Worm (Caenorhabditis elegans) whole organism, L4 larva: Measurements from ENCODE around the gene Y26G10.1.

Experiments used
- F37D6.2 ChIP-seq: sonication (generic microtip); optimal IDR thresholded peaks from 2 replicates; lab custom pipeline; 2016; ENCODE audit warnings: mild to moderate bottlenecking, missing genetic modification characterization, missing compliant biosample characterization
- F44E2.7 ChIP-seq: fragments of 200-800 bp; sonication (Bioruptor generic); IDR thresholded peaks from 2 replicates; pipeline ENCODE4 v2.1.2; 2022; ENCODE audit warnings: missing genetic modification characterization, missing compliant biosample characterization
- T20F7.1 ChIP-seq: fragments of 200-800 bp; sonication (Bioruptor generic); optimal IDR thresholded peaks from 2 replicates; lab custom pipeline; 2018; ENCODE audit warnings: mild to moderate bottlenecking, missing genetic modification characterization, missing compliant biosample characterization
- Y105C5A.15 ChIP-seq: fragments of 200-800 bp; sonication (Bioruptor generic); IDR thresholded peaks from 2 replicates; pipeline ENCODE4 v1.3.6; 2022; ENCODE audit warnings: missing genetic modification characterization, missing compliant biosample characterization
- Y5F2A.4 ChIP-seq: fragments of 200-800 bp; sonication (Bioruptor generic); optimal IDR thresholded peaks from 2 replicates; lab custom pipeline; 2018; ENCODE audit warnings: mild to moderate bottlenecking, missing genetic modification characterization, missing compliant biosample characterization
- Y75B8A.6 ChIP-seq: fragments of 200-800 bp; sonication (Bioruptor generic); IDR thresholded peaks from 2 replicates; pipeline ENCODE4 v1.3.6; 2022; ENCODE audit warnings: missing genetic modification reagents, missing genetic modification characterization, missing compliant biosample characterization
- ZK546.5 ChIP-seq, 2 experiments: sonication (generic microtip); optimal IDR thresholded peaks; 2 replicates each; lab custom pipeline; 2017; ENCODE audit warnings: missing biosample characterization in 2 of 2, missing genetic modification characterization in 2 of 2
- aha-1 ChIP-seq: fragments of 150-350 bp; peaks from one replicate; lab custom pipeline; 2014; ENCODE audit warnings: missing biosample characterization, missing genetic modification characterization
- aly-2 ChIP-seq: sonication (generic microtip); optimal IDR thresholded peaks from 2 replicates; lab custom pipeline; 2018; ENCODE audit warnings: missing biosample characterization, missing genetic modification characterization
- ama-1 ChIP-seq: fragments of 150-350 bp; optimal IDR thresholded peaks from 2 replicates; lab custom pipeline; 2014; ENCODE audit warnings: inconsistent platforms, mixed read lengths
- ceh-32 ChIP-seq: sonication (generic microtip); optimal IDR thresholded peaks from 2 replicates; lab custom pipeline; 2016; ENCODE audit warnings: mild to moderate bottlenecking, missing genetic modification characterization, missing compliant biosample characterization; ENCODE audit not compliant: poor library complexity
- ceh-44 ChIP-seq: fragments of 200-800 bp; sonication (Bioruptor generic); IDR thresholded peaks from 2 replicates; pipeline ENCODE4 v1.3.6; 2022; ENCODE audit warnings: missing genetic modification reagents, missing genetic modification characterization, missing compliant biosample characterization
- ceh-82 ChIP-seq: sonication (generic microtip); optimal IDR thresholded peaks from 2 replicates; lab custom pipeline; 2017; ENCODE audit warnings: missing biosample characterization, missing genetic modification characterization
- ces-1 ChIP-seq: fragments of 150-350 bp; sonication (generic microtip); optimal IDR thresholded peaks from 4 replicates; lab custom pipeline; 2014; ENCODE audit warnings: missing biosample characterization, missing genetic modification reagents, missing genetic modification characterization
- cey-2 ChIP-seq: sonication (generic microtip); optimal IDR thresholded peaks from 3 replicates; lab custom pipeline; 2017; ENCODE audit warnings: missing genetic modification characterization, mild to moderate bottlenecking, missing compliant biosample characterization, antibody characterized with exemption, borderline replicate concordance; ENCODE audit not compliant: insufficient read depth
- ctbp-1 ChIP-seq: fragments of 200-800 bp; sonication (Bioruptor generic); IDR thresholded peaks from 2 replicates; pipeline ENCODE4 v1.3.6; 2022; ENCODE audit warnings: missing genetic modification reagents, missing genetic modification characterization, missing compliant biosample characterization
- dmd-6 ChIP-seq: fragments of 200-800 bp; sonication (Bioruptor generic); IDR thresholded peaks from 2 replicates; pipeline ENCODE4 v1.3.6; 2022; ENCODE audit warnings: missing genetic modification reagents, missing genetic modification characterization, missing compliant biosample characterization
- dmd-8 ChIP-seq: fragments of 200-800 bp; sonication (Bioruptor generic); IDR thresholded peaks from 2 replicates; pipeline ENCODE4 v1.3.6; 2022; ENCODE audit warnings: missing genetic modification characterization, missing compliant biosample characterization
- dmd-9 ChIP-seq: fragments of 200-800 bp; sonication (Bioruptor generic); IDR thresholded peaks from 2 replicates; pipeline ENCODE4 v1.3.6; 2022; ENCODE audit warnings: missing genetic modification reagents, missing genetic modification characterization, missing compliant biosample characterization
- dpl-1 ChIP-seq: fragments of 150-350 bp; optimal IDR thresholded peaks from 2 replicates; lab custom pipeline; 2014; ENCODE audit warnings: missing biosample characterization, missing genetic modification reagents, missing genetic modification characterization
- dve-1 ChIP-seq: sonication (generic microtip); optimal IDR thresholded peaks from 2 replicates; lab custom pipeline; 2017; ENCODE audit warnings: antibody characterized with exemption, mild to moderate bottlenecking, missing genetic modification characterization, missing compliant biosample characterization; ENCODE audit not compliant: insufficient read depth
- egl-43 ChIP-seq: fragments of 200-800 bp; sonication (Bioruptor generic); IDR thresholded peaks from 2 replicates; pipeline ENCODE4 v1.3.6; 2022; ENCODE audit warnings: missing genetic modification reagents, missing genetic modification characterization, missing compliant biosample characterization
- fos-1 ChIP-seq: fragments of 150-350 bp; optimal IDR thresholded peaks from 2 replicates; lab custom pipeline; 2014; ENCODE audit warnings: missing biosample characterization, missing genetic modification characterization
- hif-1 ChIP-seq, 2 experiments: sonication (generic microtip); optimal IDR thresholded peaks; 2 replicates each; lab custom pipeline; 2016 to 2017; ENCODE audit warnings: missing compliant biosample characterization in 2 of 2, missing genetic modification characterization in 2 of 2, missing genetic modification reagents in 2 of 2, missing genotype in 2 of 2, mild to moderate bottlenecking in 1 of 2
- hlh-11 ChIP-seq: fragments of 200-800 bp; sonication (Bioruptor generic); optimal IDR thresholded peaks from 2 replicates; lab custom pipeline; 2018; ENCODE audit warnings: mild to moderate bottlenecking, missing genetic modification characterization, missing compliant biosample characterization
- lin-1 ChIP-seq: fragments of 200-800 bp; sonication (Bioruptor generic); IDR thresholded peaks from 2 replicates; pipeline ENCODE4 v1.3.6; 2022; ENCODE audit warnings: missing genetic modification reagents, missing genetic modification characterization, missing compliant biosample characterization
- lin-13 ChIP-seq: fragments of 150-350 bp; optimal IDR thresholded peaks from 2 replicates; lab custom pipeline; 2014; ENCODE audit warnings: missing biosample characterization, missing genetic modification reagents, missing genetic modification characterization
- lin-15B ChIP-seq: fragments of 150-350 bp; sonication (generic microtip); optimal IDR thresholded peaks from 3 replicates; lab custom pipeline; 2014; ENCODE audit warnings: missing biosample characterization, missing genetic modification characterization
- lin-38 ChIP-seq: fragments of 200-800 bp; sonication (Bioruptor generic); IDR thresholded peaks from 2 replicates; pipeline ENCODE4 v1.3.6; 2022; ENCODE audit warnings: missing genetic modification reagents, missing genetic modification characterization, missing compliant biosample characterization
- lir-3 ChIP-seq: sonication (generic microtip); optimal IDR thresholded peaks from 2 replicates; lab custom pipeline; 2016; ENCODE audit warnings: mild to moderate bottlenecking, missing genetic modification characterization, missing compliant biosample characterization
- lsy-2 ChIP-seq, 2 experiments: fragments of 150-350 bp in 1 of 2; sonication (generic microtip) in 1 of 2; optimal IDR thresholded peaks; 2 replicates each; lab custom pipeline; 2014 to 2017; ENCODE audit warnings: missing biosample characterization in 2 of 2, missing genetic modification characterization in 2 of 2
- mep-1 ChIP-seq: fragments of 150-350 bp; sonication (generic microtip); optimal IDR thresholded peaks from 3 replicates; lab custom pipeline; 2014; ENCODE audit warnings: missing biosample characterization, missing genetic modification characterization
- mxl-2 ChIP-seq: fragments of 200-800 bp; sonication (Bioruptor generic); conservative IDR thresholded peaks from 2 replicates; pipeline ENCODE4 v1.3.6; 2022; ENCODE audit warnings: missing genetic modification reagents, missing genetic modification characterization, missing compliant biosample characterization
- mxl-3 ChIP-seq: fragments of 200-800 bp; sonication (Bioruptor generic); optimal IDR thresholded peaks from 2 replicates; lab custom pipeline; 2018; ENCODE audit warnings: mild to moderate bottlenecking, missing genetic modification characterization, missing compliant biosample characterization
- nhr-10 ChIP-seq: fragments of 150-350 bp; optimal IDR thresholded peaks from 2 replicates; lab custom pipeline; 2014; ENCODE audit warnings: missing biosample characterization, missing genetic modification characterization
- nhr-102 ChIP-seq: sonication (generic microtip); optimal IDR thresholded peaks from 2 replicates; lab custom pipeline; 2016; ENCODE audit warnings: mild to moderate bottlenecking, missing genetic modification characterization, moderate library complexity, missing compliant biosample characterization
- nhr-41 ChIP-seq: fragments of 200-800 bp; sonication (Bioruptor generic); IDR thresholded peaks from 2 replicates; pipeline ENCODE4 v1.3.6; 2022; ENCODE audit warnings: missing genetic modification reagents, missing genetic modification characterization, missing compliant biosample characterization
- nhr-48 ChIP-seq: sonication (generic microtip); optimal IDR thresholded peaks from 2 replicates; lab custom pipeline; 2016; ENCODE audit warnings: mild to moderate bottlenecking, missing genetic modification characterization, missing compliant biosample characterization
- nhr-6 ChIP-seq: fragments of 150-350 bp; optimal IDR thresholded peaks from 2 replicates; lab custom pipeline; 2014; ENCODE audit warnings: missing biosample characterization, missing genetic modification characterization
- snpc-1.2 ChIP-seq: fragments of 200-800 bp; sonication (Bioruptor generic); IDR thresholded peaks from 2 replicates; pipeline ENCODE4 v1.3.6; 2022; ENCODE audit warnings: missing genetic modification reagents, missing genetic modification characterization, missing compliant biosample characterization
- snpc-4 ChIP-seq: fragments of 150-350 bp; optimal IDR thresholded peaks from 2 replicates; lab custom pipeline; 2014; ENCODE audit warnings: missing biosample characterization, missing genetic modification characterization
- tra-1 ChIP-seq: fragments of 200-800 bp; sonication (Bioruptor generic); IDR thresholded peaks from 2 replicates; pipeline ENCODE4 v1.3.6; 2022; ENCODE audit warnings: missing genetic modification reagents, missing genetic modification characterization, missing compliant biosample characterization
- unc-39 ChIP-seq: sonication (generic microtip); optimal IDR thresholded peaks from 2 replicates; lab custom pipeline; 2017; ENCODE audit warnings: missing biosample characterization, missing genetic modification characterization
- unc-62 ChIP-seq, 3 experiments: fragments of 150-350 bp in 1 of 3; sonication (generic microtip); optimal IDR thresholded peaks in 2 of 3; peaks in 1 of 3; 1 replicate in 1 of 3; 2 replicates in 2 of 3; lab custom pipeline; 2014 to 2017; ENCODE audit warnings: missing biosample characterization in 3 of 3, missing genetic modification characterization in 3 of 3, missing genetic modification reagents in 3 of 3, missing genotype in 1 of 3
- zip-11 ChIP-seq: fragments of 200-800 bp; sonication (Bioruptor generic); IDR thresholded peaks from 2 replicates; pipeline ENCODE4 v1.3.6; 2022; ENCODE audit warnings: missing genetic modification characterization, missing compliant biosample characterization
- zip-2 ChIP-seq: fragments of 150-350 bp; optimal IDR thresholded peaks from 2 replicates; lab custom pipeline; 2014; ENCODE audit warnings: missing biosample characterization, missing genetic modification characterization
- ztf-11 ChIP-seq: fragments of 150-350 bp; optimal IDR thresholded peaks from 2 replicates; lab custom pipeline; 2014; ENCODE audit warnings: missing biosample characterization, missing genetic modification characterization
- ztf-7 ChIP-seq: fragments of 150-350 bp; optimal IDR thresholded peaks from 2 replicates; lab custom pipeline; 2014; ENCODE audit warnings: missing biosample characterization, missing genetic modification characterization

The Y26G10.1 gene

ce11 chrV:17721709-17722108 lies 26.0 kb upstream of the Y26G10.1 start (continued):
- TF ChIP-seq snpc-1.2 (GFP tag; lab: Robert Waterston, UW) (no peak), F44E2.7 (no peak), ceh-82 (no peak), nhr-6 (tag; lab: Kevin White, UChicago) (no peak), Y5F2A.4 (GFP tag; lab: Kevin White, UChicago) (no peak), lin-1 (GFP tag; lab: Robert Waterston, UW) (peak; percentile 85; the same call in 1 of the 2 replicates), hlh-11 (tag; lab: Kevin White, UChicago) (peak; percentile 91), snpc-4 (tag; lab: Kevin White, UChicago) (no peak), hif-1 (tag; optimal IDR thresholded peaks at IDR 0.05; lab: Kevin White, UChicago) (no peak), dmd-6 (GFP tag; lab: Robert Waterston, UW) (peak; percentile 97), nhr-48 (tag; lab: Kevin White, UChicago) (peak; percentile 70), ZK546.5 (tag; optimal IDR thresholded peaks at IDR 0.05; lab: Kevin White, UChicago) (no peak), dve-1 (tag; lab: Kevin White, UChicago) (peak; percentile 87), zip-11 (GFP tag; lab: Robert Waterston, UW) (no peak), ztf-7 (tag; lab: Kevin White, UChicago) (no peak), ceh-44 (GFP tag; lab: Robert Waterston, UW) (no peak), ama-1 (lab: Kevin White, UChicago) (no peak), cey-2 (no peak), mxl-3 (GFP tag; lab: Kevin White, UChicago) (peak; percentile 2), T20F7.1 (no peak), lir-3 (tag; lab: Kevin White, UChicago) (no peak), nhr-41 (GFP tag; lab: Robert Waterston, UW) (no peak), aha-1 (tag; lab: Kevin White, UChicago) (peak; percentile 85), lin-13 (GFP tag; lab: Kevin White, UChicago) (no peak)

ce11 chrV:17718647-17719046 lies 22.9 kb upstream of the Y26G10.1 start, which contains the start of gene str-77:
Gene str-77, plus strand, starts transcription at chrV:17718947.
- TF ChIP-seq T20F7.1 (no peak), dmd-9 (GFP tag; lab: Robert Waterston, UW) (no peak), Y75B8A.6 (GFP tag; lab: Robert Waterston, UW) (no peak), ztf-11 (no peak), Y105C5A.15 (GFP tag; lab: Robert Waterston, UW) (no peak), egl-43 (no peak), F37D6.2 (tag; lab: Kevin White, UChicago) (no peak), nhr-48 (tag; lab: Kevin White, UChicago) (no peak), ctbp-1 (GFP tag; lab: Robert Waterston, UW) (no peak), dmd-8 (no peak), lin-15B (tag; lab: Kevin White, UChicago) (no peak), nhr-102 (tag; lab: Kevin White, UChicago) (no peak), unc-39 (tag; lab: Kevin White, UChicago) (no peak), ces-1 (GFP tag; lab: Kevin White, UChicago) (no peak), ceh-32 (no peak)

ce11 chrV:17714330-17714729 lies 18.6 kb upstream of the Y26G10.1 start, which contains the start of gene twk-33:
Gene twk-33, minus strand, starts transcription at chrV:17714377.
- TF ChIP-seq zip-2: no peak
- TF ChIP-seq ctbp-1 (GFP tag; lab: Robert Waterston, UW): no peak
- TF ChIP-seq unc-62 (GFP tag; optimal IDR thresholded peaks at IDR 0.05 in 1 of 2; lab: Kevin White, UChicago): no peak
- no peak for TF ChIP-seq unc-62 (tag; optimal IDR thresholded peaks at IDR 0.05; lab: Kevin White, UChicago)
- no peak for TF ChIP-seq nhr-10
- TF ChIP-seq nhr-102 (tag; lab: Kevin White, UChicago): no peak
- TF ChIP-seq lin-1 (GFP tag; lab: Robert Waterston, UW): peak; percentile 33; the same call in 1 of the 2 replicates
- TF ChIP-seq lin-38 (GFP tag; lab: Robert Waterston, UW): no peak
- TF ChIP-seq dmd-6 (GFP tag; lab: Robert Waterston, UW): peak; percentile 83
- TF ChIP-seq aly-2: no peak
- TF ChIP-seq unc-39 (tag; lab: Kevin White, UChicago): no peak
- no peak for TF ChIP-seq mep-1 (tag; lab: Kevin White, UChicago)
- TF ChIP-seq ceh-44 (GFP tag; lab: Robert Waterston, UW): no peak
- TF ChIP-seq mxl-2 (GFP tag; lab: Robert Waterston, UW): no peak
- no peak for TF ChIP-seq lsy-2 (tag; optimal IDR thresholded peaks at IDR 0.05; lab: Kevin White, UChicago)
- TF ChIP-seq fos-1 (tag; lab: Kevin White, UChicago): no peak
- no peak for TF ChIP-seq dpl-1
- no peak for TF ChIP-seq nhr-48 (tag; lab: Kevin White, UChicago)
- no peak for TF ChIP-seq dve-1 (tag; lab: Kevin White, UChicago)
- no peak for TF ChIP-seq ces-1 (GFP tag; lab: Kevin White, UChicago)
- peak; percentile 68; the same call in 1 of the 2 replicates for TF ChIP-seq tra-1
- TF ChIP-seq lir-3 (tag; lab: Kevin White, UChicago): no peak
- TF ChIP-seq mxl-3 (GFP tag; lab: Kevin White, UChicago): no peak
